Worm (Caenorhabditis elegans) whole organism, dauer: ENCODE results near the gene F42A6.6.

Experiments
- unc-62 ChIP-seq: sonication (generic microtip); optimal IDR thresholded peaks from 2 replicates; lab custom pipeline; 2017; ENCODE audit warnings: missing biosample characterization, missing genetic modification reagents, missing genetic modification characterization

Gene F42A6.6

DNA sequence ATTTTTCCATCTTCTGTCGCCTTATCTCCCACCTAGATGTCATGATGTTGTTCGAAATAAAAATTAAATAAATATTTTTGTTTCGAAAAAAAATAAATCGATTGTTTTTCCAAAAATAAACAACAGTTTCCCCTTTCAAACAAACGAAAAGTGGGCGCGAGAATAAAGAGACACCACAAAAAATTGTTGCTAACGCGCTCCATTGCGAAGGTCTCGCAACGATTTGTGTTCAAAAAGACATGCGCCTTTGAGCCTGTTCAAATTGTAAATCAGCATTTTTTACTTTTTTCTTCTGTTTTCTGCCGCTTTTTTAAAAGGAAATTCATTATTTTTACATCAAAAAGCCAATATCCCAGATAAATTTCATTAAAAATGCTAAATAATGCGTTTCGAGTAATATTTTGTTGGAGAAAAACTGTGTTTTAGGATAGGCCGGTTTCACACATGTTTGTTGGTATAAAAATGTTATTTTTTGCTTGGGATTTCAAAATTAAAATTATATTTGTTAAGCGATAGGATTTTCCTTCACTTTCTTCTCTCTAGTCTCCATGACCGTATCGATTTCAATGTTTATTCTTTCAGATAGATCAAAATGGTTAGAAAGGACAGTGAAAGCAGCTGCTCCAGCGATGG lies 42.0 kb downstream of the F42A6.6 start, which contains the start of gene W08E12.7:
W08E12.7 (plus strand) TSS at position 583 of the 633 bp plus-strand sequence.
- TF ChIP-seq unc-62 (GFP tag; lab: Kevin White, UChicago) = no peak

DNA sequence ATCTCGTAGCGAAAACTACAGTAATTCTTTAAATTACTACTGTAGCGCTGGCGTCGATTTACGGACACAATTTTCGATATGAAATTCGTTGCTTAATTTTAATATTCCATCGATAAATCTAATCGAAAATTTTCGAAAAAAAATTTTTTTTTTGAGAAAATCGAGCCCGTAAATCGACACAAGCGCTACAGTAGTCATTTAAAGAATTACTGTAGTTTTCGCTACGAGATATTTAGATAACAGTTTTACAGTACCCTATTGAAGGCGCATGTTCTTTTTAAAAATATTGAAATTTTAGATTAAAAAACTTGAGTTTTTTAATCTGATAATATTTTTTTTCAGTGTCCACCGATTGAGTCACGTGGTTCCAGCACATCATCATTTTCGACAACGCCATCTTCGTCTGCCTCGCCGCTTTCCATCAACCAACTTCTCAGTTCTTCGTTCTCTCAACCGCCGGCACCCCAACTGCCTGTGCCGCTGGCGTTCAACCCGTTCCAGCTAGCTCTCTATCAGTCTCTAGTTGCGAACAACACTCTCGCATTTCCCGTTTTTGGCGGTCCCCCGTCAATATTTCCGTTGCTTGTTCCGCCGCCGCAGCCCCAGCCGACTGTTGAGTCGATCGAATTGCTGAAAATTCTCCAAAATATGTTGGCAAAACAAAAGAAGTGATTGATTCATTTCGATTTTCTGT lies 42.7 kb downstream of the F42A6.6 start:
- TF ChIP-seq unc-62 (GFP tag; lab: Kevin White, UChicago) = no peak

DNA sequence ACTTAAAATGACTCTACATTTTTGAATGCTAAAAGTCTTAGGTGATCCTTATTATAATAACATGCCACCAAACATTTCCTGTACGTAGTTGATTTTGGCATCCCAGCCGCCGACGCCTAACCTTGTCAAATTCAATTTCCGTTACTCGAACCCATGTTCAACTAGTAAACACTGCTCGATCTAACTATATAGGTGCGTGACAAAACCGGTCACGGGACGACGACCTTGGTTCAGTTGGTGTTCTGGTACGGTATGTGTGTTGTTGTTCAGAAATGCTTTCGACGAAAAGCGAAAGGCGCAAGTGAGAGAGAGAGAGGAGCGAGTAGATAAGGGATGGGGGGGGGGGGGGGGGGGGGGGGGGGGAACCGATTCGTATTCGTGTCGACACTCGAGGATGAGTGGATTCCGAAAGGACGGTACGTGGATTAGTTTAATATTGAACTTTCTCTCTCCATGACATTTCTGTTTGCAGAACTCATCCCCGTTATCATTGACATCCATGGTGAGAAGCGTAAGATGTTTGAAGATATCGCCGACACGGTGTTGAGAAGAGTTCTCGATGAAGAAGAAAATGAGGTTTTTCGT lies 44.6 kb downstream of the F42A6.6 start, which contains the start of gene W08E12.8:
W08E12.8 (plus strand) TSS at position 395 of the 585 bp plus-strand sequence.
- TF ChIP-seq unc-62 (GFP tag; lab: Kevin White, UChicago) = no peak

DNA sequence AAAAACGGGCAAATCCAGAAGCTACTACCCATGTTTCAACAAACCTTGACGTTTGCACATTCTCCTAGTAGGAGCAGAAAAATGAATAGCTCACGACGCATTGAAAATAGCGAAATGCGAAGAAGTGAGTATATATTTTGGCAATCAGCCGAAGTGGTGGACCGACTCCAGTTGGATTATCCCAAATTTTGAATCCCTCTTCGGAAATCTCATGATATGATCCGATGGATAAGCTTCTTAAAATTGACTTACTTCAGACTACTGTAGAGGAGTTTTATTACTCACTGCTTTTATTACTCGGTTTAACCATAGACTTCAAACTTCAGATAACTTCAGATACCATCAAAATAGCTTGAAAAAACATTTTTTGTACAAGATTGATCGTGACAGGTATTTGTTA lies 47.4 kb downstream of the F42A6.6 start, which contains the start of gene gcy-23:
gcy-23 (minus strand) TSS at position 101 of the 400 bp plus-strand sequence.
- TF ChIP-seq unc-62 (GFP tag; lab: Kevin White, UChicago) = no peak
